Fruit fly (Drosophila melanogaster): ENCODE results near the gene Osi24.

Osi24 gene

dm6 chr3R:6233104-6233503, 34.5 kb downstream of the Osi24 start (continued):
- TF ChIP-seq CG31441 (GFP tag; IDR thresholded peaks at IDR 0.05), result peak; percentile 42; the same call in 1 of the 2 replicates
- TF ChIP-seq CG7839 (tag; optimal IDR thresholded peaks at IDR 0.05), result peak; percentile 5
- peak; percentile 18 for TF ChIP-seq Oli (tag; optimal IDR thresholded peaks at IDR 0.05)
- TF ChIP-seq Lhr (GFP tag; optimal IDR thresholded peaks at IDR 0.05), result no peak
- peak; percentile 21 for TF ChIP-seq fd96Cb (tag; optimal IDR thresholded peaks at IDR 0.05)
- peak in 1 of 2 experiments; percentile 37 for TF ChIP-seq Hr51 (GFP tag; optimal IDR thresholded peaks at IDR 0.05)
- peak; percentile 15 for TF ChIP-seq nmo (GFP tag; optimal IDR thresholded peaks at IDR 0.05)
- TF ChIP-seq tll (GFP tag; optimal IDR thresholded peaks at IDR 0.05), result no peak
- no peak for TF ChIP-seq HLH4C (GFP tag; IDR thresholded peaks at IDR 0.05; ENCODE audit: partially characterized antibody)
- TF ChIP-seq chn (GFP tag; optimal IDR thresholded peaks at IDR 0.05), result no peak

dm6 chr3R:6234189-6234758, 35.7 kb downstream of the Osi24 start, which contains the start of gene Osi6:
TSS of gene Osi6 (plus strand) at chr3R:6234708.
- TF ChIP-seq CG3065 (GFP tag; optimal IDR thresholded peaks at IDR 0.05), result no peak
- no peak for TF ChIP-seq esg (GFP tag; conservative IDR thresholded peaks at IDR 0.05)
- TF ChIP-seq cg (GFP tag; optimal IDR thresholded peaks at IDR 0.05), result peak; percentile 46
- peak; percentile 33 for TF ChIP-seq CG3163 (GFP tag; optimal IDR thresholded peaks at IDR 0.05)
- no peak for TF ChIP-seq NfI (GFP tag; optimal IDR thresholded peaks at IDR 0.05)
- TF ChIP-seq Bteb2 (GFP tag; optimal IDR thresholded peaks at IDR 0.05), result no peak
- no peak for TF ChIP-seq dmrt99B (tag; optimal IDR thresholded peaks at IDR 0.05)
- no peak for TF ChIP-seq CG8388 (GFP tag; optimal IDR thresholded peaks at IDR 0.05)
- no peak for TF ChIP-seq run (tag; optimal IDR thresholded peaks at IDR 0.05)
- TF ChIP-seq bcd (GFP tag; optimal IDR thresholded peaks at IDR 0.05), result no peak
- peak in 1 of 2 experiments; percentile 30 for TF ChIP-seq Trl (optimal IDR thresholded peaks at IDR 0.05)
- no peak for TF ChIP-seq Trl (GFP tag; optimal IDR thresholded peaks at IDR 0.05)
- TF ChIP-seq maf-S (GFP tag; optimal IDR thresholded peaks at IDR 0.05), result no peak
- no peak for TF ChIP-seq CG2202 (tag; optimal IDR thresholded peaks at IDR 0.05)
- no peak for TF ChIP-seq CG3995 (GFP tag; optimal IDR thresholded peaks at IDR 0.05)
- TF ChIP-seq CG42726 (GFP tag; IDR thresholded peaks at IDR 0.05; ENCODE audit: partially characterized antibody), result no peak
- no peak for TF ChIP-seq unpg (GFP tag; optimal IDR thresholded peaks at IDR 0.05)
- TF ChIP-seq D19B (GFP tag; optimal IDR thresholded peaks at IDR 0.05), result no peak
- TF ChIP-seq jumu (GFP tag; optimal IDR thresholded peaks at IDR 0.05), result no peak
- no peak for TF ChIP-seq CG9437 (GFP tag; optimal IDR thresholded peaks at IDR 0.05)
- no peak for TF ChIP-seq CG13775 (GFP tag; optimal IDR thresholded peaks at IDR 0.05)
- TF ChIP-seq sc (optimal IDR thresholded peaks at IDR 0.05), result no peak
- no peak for TF ChIP-seq sc (GFP tag; optimal IDR thresholded peaks at IDR 0.05)
- no peak for TF ChIP-seq pnt (GFP tag; optimal IDR thresholded peaks at IDR 0.05)
- peak in 1 of 2 experiments; percentile 40 for TF ChIP-seq Pdp1 (GFP tag; optimal IDR thresholded peaks at IDR 0.05)
- TF ChIP-seq Asciz (GFP tag; optimal IDR thresholded peaks at IDR 0.05), result no peak
- no peak for TF ChIP-seq H2.0 (GFP tag; IDR thresholded peaks at IDR 0.05)
- TF ChIP-seq CG32532 (GFP tag; IDR thresholded peaks at IDR 0.05), result no peak
- no peak for TF ChIP-seq amos (GFP tag; IDR thresholded peaks at IDR 0.05; ENCODE audit: partially characterized antibody)
- TF ChIP-seq wdn (GFP tag; IDR thresholded peaks at IDR 0.05), result no peak
- peak; percentile 90 for TF ChIP-seq pros (GFP tag; optimal IDR thresholded peaks at IDR 0.05)
- TF ChIP-seq Atf3 (GFP tag; optimal IDR thresholded peaks at IDR 0.05), result no peak
- no peak for TF ChIP-seq vvl (GFP tag; IDR thresholded peaks at IDR 0.05)
- no peak for TF ChIP-seq Doc3 (GFP tag; IDR thresholded peaks at IDR 0.05; ENCODE audit: partially characterized antibody)
- no peak for TF ChIP-seq CG15073 (GFP tag; optimal IDR thresholded peaks at IDR 0.05)
- no peak for TF ChIP-seq tup (GFP tag; optimal IDR thresholded peaks at IDR 0.05)
- 0 out of 3 replicates have a peak, but pooled peaks have one; percentile 20 for TF ChIP-seq sr (GFP tag; IDR thresholded peaks at IDR 0.05)
- no peak for TF ChIP-seq stwl (tag; optimal IDR thresholded peaks at IDR 0.05)
- no peak for TF ChIP-seq E2f2 (GFP tag; IDR thresholded peaks at IDR 0.05)
